Worm (Caenorhabditis elegans) whole organism, young adult: Measurements from ENCODE around the gene lin-14.

Experiments used
- B0035.1 ChIP-seq: sonication (generic microtip); optimal IDR thresholded peaks from 2 replicates; lab custom pipeline; 2016; ENCODE audit warnings: missing genetic modification characterization, mild to moderate bottlenecking, missing compliant biosample characterization, missing genotype, missing genetic modification reagents
- C06A6.2 ChIP-seq: fragments of 200-800 bp; sonication (Bioruptor generic); conservative IDR thresholded peaks from 2 replicates; pipeline ENCODE4 v1.3.6; 2022; ENCODE audit warnings: missing genetic modification characterization, missing compliant biosample characterization
- F22D6.2 ChIP-seq: sonication (generic microtip); optimal IDR thresholded peaks from 2 replicates; lab custom pipeline; 2016; ENCODE audit warnings: mild to moderate bottlenecking, missing genetic modification characterization, missing compliant biosample characterization
- F49E8.2 ChIP-seq: sonication (generic microtip); optimal IDR thresholded peaks from 3 replicates; lab custom pipeline; 2017; ENCODE audit warnings: missing genetic modification characterization, mild to moderate bottlenecking, missing compliant biosample characterization, antibody characterized with exemption, moderate library complexity; ENCODE audit not compliant: insufficient read depth
- K11D2.4 ChIP-seq: fragments of 200-800 bp; sonication (Bioruptor generic); IDR thresholded peaks from 2 replicates; pipeline ENCODE4 v1.3.6; 2022; ENCODE audit warnings: missing genetic modification reagents, missing genetic modification characterization, missing compliant biosample characterization
- K12H6.12 ChIP-seq: fragments of 200-800 bp; sonication (Bioruptor generic); optimal IDR thresholded peaks from 2 replicates; lab custom pipeline; 2018; ENCODE audit warnings: mild to moderate bottlenecking, missing genetic modification characterization, missing compliant biosample characterization
- Y53F4B.3 ChIP-seq: fragments of 200-800 bp; sonication (Bioruptor generic); IDR thresholded peaks from 2 replicates; pipeline ENCODE4 v1.3.6; 2022; ENCODE audit warnings: missing genetic modification reagents, missing genetic modification characterization, missing compliant biosample characterization
- Y79H2A.3 ChIP-seq: fragments of 200-800 bp; sonication (Bioruptor generic); conservative IDR thresholded peaks from 2 replicates; pipeline ENCODE4 v1.3.6; 2022; ENCODE audit warnings: missing genetic modification reagents, missing genetic modification characterization, missing compliant biosample characterization
- ZK185.1 ChIP-seq: sonication (generic microtip); optimal IDR thresholded peaks from 2 replicates; lab custom pipeline; 2016; ENCODE audit warnings: mild to moderate bottlenecking, missing genetic modification characterization, missing compliant biosample characterization; ENCODE audit not compliant: poor library complexity, severe bottlenecking
- atf-7 ChIP-seq: sonication (generic microtip); optimal IDR thresholded peaks from 2 replicates; lab custom pipeline; 2017; ENCODE audit warnings: mild to moderate bottlenecking, missing genetic modification characterization, missing compliant biosample characterization
- attf-3 ChIP-seq: fragments of 200-800 bp; sonication (Bioruptor generic); conservative IDR thresholded peaks from 2 replicates; pipeline ENCODE4 v1.3.6; 2022; ENCODE audit warnings: missing genetic modification reagents, missing genetic modification characterization, missing compliant biosample characterization
- attf-5 ChIP-seq: fragments of 200-800 bp; sonication (Bioruptor generic); optimal IDR thresholded peaks from 2 replicates; lab custom pipeline; 2018; ENCODE audit warnings: mild to moderate bottlenecking, missing genetic modification characterization, missing compliant biosample characterization
- attf-6 ChIP-seq: fragments of 200-800 bp; sonication (Bioruptor generic); IDR thresholded peaks from 2 replicates; pipeline ENCODE4 v1.3.6; 2022; ENCODE audit warnings: missing genetic modification reagents, missing genetic modification characterization, missing compliant biosample characterization
- cebp-1 ChIP-seq, 2 experiments: fragments of 200-800 bp in 1 of 2; sonication (Bioruptor generic) in 1 of 2; sonication (generic microtip) in 1 of 2; IDR thresholded peaks in 1 of 2; optimal IDR thresholded peaks in 1 of 2; 2 replicates each; pipeline versions ENCODE4 v1.3.6 to Lab custom; 2017 to 2022; ENCODE audit warnings: missing compliant biosample characterization in 2 of 2, missing genetic modification characterization in 2 of 2, mild to moderate bottlenecking in 1 of 2, missing genetic modification reagents in 1 of 2, moderate library complexity in 1 of 2
- cebp-2 ChIP-seq: fragments of 200-800 bp; sonication (Bioruptor generic); IDR thresholded peaks from 2 replicates; pipeline ENCODE4 v1.3.6; 2022; ENCODE audit warnings: missing genetic modification characterization, missing compliant biosample characterization
- ceh-40 ChIP-seq: fragments of 200-800 bp; sonication (Bioruptor generic); IDR thresholded peaks from 2 replicates; pipeline ENCODE4 v1.3.6; 2022; ENCODE audit warnings: missing genetic modification characterization, missing compliant biosample characterization
- ceh-58 ChIP-seq: fragments of 200-800 bp; sonication (Bioruptor generic); IDR thresholded peaks from 2 replicates; pipeline ENCODE4 v1.3.6; 2022; ENCODE audit warnings: missing genetic modification characterization, missing compliant biosample characterization
- ceh-79 ChIP-seq: sonication (generic microtip); optimal IDR thresholded peaks from 2 replicates; lab custom pipeline; 2017; ENCODE audit warnings: mild to moderate bottlenecking, missing genetic modification characterization, missing compliant biosample characterization
- chd-7 ChIP-seq: sonication (generic microtip); optimal IDR thresholded peaks from 2 replicates; lab custom pipeline; 2016; ENCODE audit warnings: mild to moderate bottlenecking, missing genetic modification characterization, moderate library complexity, missing compliant biosample characterization
- dox-1 ChIP-seq: fragments of 200-800 bp; sonication (Bioruptor generic); IDR thresholded peaks from 2 replicates; pipeline ENCODE4 v1.3.6; 2022; ENCODE audit warnings: missing genetic modification reagents, missing genetic modification characterization, missing compliant biosample characterization
- gei-17 ChIP-seq: fragments of 200-800 bp; sonication (Bioruptor generic); optimal IDR thresholded peaks from 2 replicates; lab custom pipeline; 2018; ENCODE audit warnings: mild to moderate bottlenecking, missing genetic modification characterization, missing compliant biosample characterization
- hmg-1.2 ChIP-seq: fragments of 200-800 bp; sonication (Bioruptor generic); IDR thresholded peaks from 2 replicates; pipeline ENCODE4 v1.3.6; 2022; ENCODE audit warnings: missing genetic modification reagents, missing genetic modification characterization, missing compliant biosample characterization
- lin-40 ChIP-seq: sonication (generic microtip); optimal IDR thresholded peaks from 2 replicates; lab custom pipeline; 2016; ENCODE audit warnings: missing genetic modification characterization, mild to moderate bottlenecking, missing compliant biosample characterization, missing genotype, missing genetic modification reagents
- lin-54 ChIP-seq: fragments of 200-800 bp; sonication (Bioruptor generic); optimal IDR thresholded peaks from 2 replicates; lab custom pipeline; 2018; ENCODE audit warnings: mild to moderate bottlenecking, missing genetic modification characterization, missing compliant biosample characterization
- mcd-1 ChIP-seq: fragments of 200-800 bp; sonication (Bioruptor generic); IDR thresholded peaks from 2 replicates; pipeline ENCODE4 v1.3.6; 2022; ENCODE audit warnings: missing genetic modification reagents, missing genetic modification characterization, missing compliant biosample characterization
- mel-28 ChIP-seq: sonication (generic microtip); optimal IDR thresholded peaks from 2 replicates; lab custom pipeline; 2016; ENCODE audit warnings: borderline replicate concordance, mild to moderate bottlenecking, missing genetic modification characterization, missing compliant biosample characterization
- mxl-1 ChIP-seq: sonication (generic microtip); optimal IDR thresholded peaks from 2 replicates; lab custom pipeline; 2016; ENCODE audit warnings: missing genetic modification characterization, missing compliant biosample characterization
- nfya-2 ChIP-seq: fragments of 200-800 bp; sonication (Bioruptor generic); IDR thresholded peaks from 2 replicates; pipeline ENCODE4 v1.3.6; 2022; ENCODE audit warnings: missing genetic modification reagents, missing genetic modification characterization, missing compliant biosample characterization
- nhr-80 ChIP-seq: sonication (generic microtip); optimal IDR thresholded peaks from 2 replicates; lab custom pipeline; 2016; ENCODE audit warnings: missing genetic modification characterization, missing compliant biosample characterization
- sea-2 ChIP-seq: fragments of 200-800 bp; sonication (Bioruptor generic); IDR thresholded peaks from 2 replicates; pipeline ENCODE4 v1.3.6; 2022; ENCODE audit warnings: missing genetic modification characterization, missing compliant biosample characterization
- snpc-1.1 ChIP-seq: sonication (generic microtip); optimal IDR thresholded peaks from 2 replicates; lab custom pipeline; 2017; ENCODE audit warnings: missing genetic modification characterization, mild to moderate bottlenecking, missing compliant biosample characterization, antibody characterized with exemption, moderate library complexity, missing genotype, missing genetic modification reagents; ENCODE audit not compliant: insufficient read depth
- somi-1 ChIP-seq: fragments of 200-800 bp; sonication (Bioruptor generic); optimal IDR thresholded peaks from 2 replicates; lab custom pipeline; 2018; ENCODE audit warnings: mild to moderate bottlenecking, missing genetic modification characterization, missing compliant biosample characterization
- sptf-2 ChIP-seq: fragments of 200-800 bp; sonication (Bioruptor generic); optimal IDR thresholded peaks from 2 replicates; lab custom pipeline; 2018; ENCODE audit warnings: mild to moderate bottlenecking, missing genetic modification characterization, missing compliant biosample characterization
- tbp1 ChIP-seq: fragments of 200-800 bp; sonication (Bioruptor generic); optimal IDR thresholded peaks from 2 replicates; lab custom pipeline; 2018; ENCODE audit warnings: mild to moderate bottlenecking, missing genetic modification characterization, missing compliant biosample characterization
- unc-130 ChIP-seq: sonication (generic microtip); optimal IDR thresholded peaks from 2 replicates; lab custom pipeline; 2016; ENCODE audit warnings: missing genetic modification reagents, missing genetic modification characterization, missing compliant biosample characterization
- unc-62 ChIP-seq: fragments of 150-350 bp; optimal IDR thresholded peaks from 2 replicates; lab custom pipeline; 2014; ENCODE audit warnings: missing biosample characterization, missing genetic modification reagents, missing genetic modification characterization
- zfh-2 ChIP-seq: fragments of 200-800 bp; sonication (Bioruptor generic); conservative IDR thresholded peaks from 2 replicates; pipeline ENCODE4 v1.3.6; 2022; ENCODE audit warnings: missing genetic modification reagents, missing genetic modification characterization, missing compliant biosample characterization
- ztf-18 ChIP-seq: sonication (generic microtip); optimal IDR thresholded peaks from 2 replicates; lab custom pipeline; 2016; ENCODE audit warnings: missing genotype, mild to moderate bottlenecking, missing genetic modification characterization, missing compliant biosample characterization

lin-14 gene

ce11 chrX:11465215-11465614 lies at the start of gene lin-14:
Gene lin-14, plus strand, starts transcription at chrX:11465560.
- TF ChIP-seq cebp-1 (GFP tag; IDR thresholded peaks at IDR 0.05; lab: Robert Waterston, UW) (no peak), cebp-1 (tag; optimal IDR thresholded peaks at IDR 0.05; lab: Kevin White, UChicago) (peak; percentile 58), dox-1 (GFP tag; lab: Robert Waterston, UW) (peak; percentile 33; the same call in 1 of the 2 replicates), sea-2 (GFP tag; lab: Robert Waterston, UW) (no peak), atf-7 (tag; lab: Kevin White, UChicago) (peak; percentile 5), mel-28 (tag; lab: Kevin White, UChicago) (no peak), K12H6.12 (tag; lab: Kevin White, UChicago) (peak; percentile 44), Y79H2A.3 (GFP tag; lab: Robert Waterston, UW) (no peak), somi-1 (peak; percentile 52), attf-5 (GFP tag; lab: Kevin White, UChicago) (peak; percentile 1), ZK185.1 (peak; percentile 52), ceh-58 (no peak), mcd-1 (GFP tag; lab: Robert Waterston, UW) (peak; percentile 40; the same call in 1 of the 2 replicates), ceh-40 (GFP tag; lab: Robert Waterston, UW) (no peak), zfh-2 (GFP tag; lab: Robert Waterston, UW) (peak; percentile 94), chd-7 (tag; lab: Kevin White, UChicago) (peak; percentile 2), tbp1 (peak; percentile 15), K11D2.4 (GFP tag; lab: Robert Waterston, UW) (0 out of 2 replicates have a peak, but pooled peaks have one; percentile 24), cebp-2 (GFP tag; lab: Robert Waterston, UW) (0 out of 2 replicates have a peak, but pooled peaks have one; percentile 63), attf-3 (GFP tag; lab: Robert Waterston, UW) (no peak), lin-40 (peak; percentile 76), nhr-80 (tag; lab: Kevin White, UChicago) (peak; percentile 59), gei-17 (GFP tag; lab: Kevin White, UChicago) (peak; percentile 18), hmg-1.2 (peak; percentile 73; the same call in 1 of the 2 replicates)

- TF ChIP-seq ceh-58 (no peak), nhr-80 (tag; lab: Kevin White, UChicago) (peak; percentile 7)
Measured at ce11 chrX:11418667-11419066, 46.7 kb upstream of the lin-14 start, which contains the start of gene F46C3.2. Gene F46C3.2, minus strand, starts transcription at chrX:11418767.

- no peak for TF ChIP-seq hmg-1.2
- no peak for TF ChIP-seq mxl-1 (tag; lab: Kevin White, UChicago)
- no peak for TF ChIP-seq snpc-1.1
- no peak for TF ChIP-seq F22D6.2 (tag; lab: Kevin White, UChicago)
- no peak for TF ChIP-seq attf-6 (GFP tag; lab: Robert Waterston, UW)
- TF ChIP-seq F49E8.2 (tag; lab: Kevin White, UChicago) = no peak
- no peak for TF ChIP-seq Y53F4B.3 (GFP tag; lab: Robert Waterston, UW)
- no peak for TF ChIP-seq C06A6.2 (GFP tag; lab: Robert Waterston, UW)
- no peak for TF ChIP-seq unc-130 (GFP tag; lab: Kevin White, UChicago)
- no peak for TF ChIP-seq unc-62
- no peak for TF ChIP-seq sptf-2 (GFP tag; lab: Kevin White, UChicago)
- TF ChIP-seq ceh-79 = no peak
- no peak for TF ChIP-seq ztf-18 (tag; lab: Kevin White, UChicago)
- TF ChIP-seq lin-54 = no peak
- no peak for TF ChIP-seq B0035.1 (tag; lab: Kevin White, UChicago)
- TF ChIP-seq nfya-2 (GFP tag; lab: Robert Waterston, UW) = no peak
- TF ChIP-seq, all 124 proteins: peak for 0
Measured at ce11 chrX:11419988-11420387, 45.4 kb upstream of the lin-14 start, which contains the start of gene F46C3.6. Gene F46C3.6, minus strand, starts transcription at chrX:11420074.
